Worm (Caenorhabditis elegans) whole organism, L4/young adult: ENCODE data around the gene B0416.5.

ENCODE experiments used
- W03F9.2 ChIP-seq: fragments of 150-350 bp; optimal IDR thresholded peaks from 2 replicates; lab custom pipeline; 2014; ENCODE audit warnings: missing biosample characterization, missing genetic modification characterization
- dao-5 ChIP-seq: sonication (generic microtip); optimal IDR thresholded peaks from 2 replicates; lab custom pipeline; 2016; ENCODE audit warnings: missing genotype, missing genetic modification characterization, moderate library complexity, missing compliant biosample characterization

DNA sequence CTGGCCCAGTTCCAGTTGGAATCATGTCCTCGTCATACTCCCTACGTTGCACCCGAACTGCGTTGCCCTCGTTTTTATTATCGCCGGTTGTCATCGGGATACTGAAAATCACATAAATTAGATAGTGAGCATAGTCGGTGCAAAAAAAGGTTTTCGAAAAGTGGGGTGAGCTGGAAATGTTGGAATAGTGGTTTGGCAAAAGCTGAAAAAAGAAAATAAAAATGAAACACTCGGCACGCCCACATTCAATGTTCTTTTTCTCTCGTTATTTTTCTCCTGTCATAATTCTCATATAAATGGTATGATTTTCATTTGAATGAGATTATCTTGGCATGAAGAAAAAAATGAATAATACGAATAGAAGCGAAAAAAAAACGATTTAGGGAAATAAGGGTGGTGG lies 6.4 kb downstream of the B0416.5 start, which contains the start of gene F18G5.6:
- TF ChIP-seq dao-5 (tag; lab: Kevin White, UChicago) (no peak), W03F9.2 (no peak)
